Worm (Caenorhabditis elegans) whole organism, midembryonic: Measurements from ENCODE around the gene ugt-46.
"Not testable (repeated sequence)": the region's sequence is repeated elsewhere in the genome, so short reads cannot be mapped to it uniquely, and the experiment has no call there.

Source experiments
- T22C8.4 ChIP-seq: fragments of 200-800 bp; sonication (Bioruptor generic); IDR thresholded peaks from 2 replicates; pipeline ENCODE4 v1.3.6; 2022; ENCODE audit warnings: missing genetic modification characterization, missing compliant biosample characterization
- cog-1 ChIP-seq: sonication (generic microtip); optimal IDR thresholded peaks from 2 replicates; lab custom pipeline; 2016; ENCODE audit warnings: missing genetic modification characterization, missing compliant biosample characterization
- flt-1 ChIP-seq: fragments of 200-800 bp; sonication (Bioruptor generic); IDR thresholded peaks from 2 replicates; pipeline ENCODE4 v1.3.6; 2022; ENCODE audit warnings: missing genetic modification characterization, missing compliant biosample characterization
- klf-2 ChIP-seq: fragments of 200-800 bp; sonication (Bioruptor generic); conservative IDR thresholded peaks from 2 replicates; pipeline ENCODE4 v1.3.6; 2022; ENCODE audit warnings: missing genetic modification reagents, missing genetic modification characterization, missing compliant biosample characterization
- med-1 ChIP-seq: sonication (generic microtip); optimal IDR thresholded peaks from 2 replicates; lab custom pipeline; 2017; ENCODE audit warnings: missing genetic modification characterization, mild to moderate bottlenecking, missing compliant biosample characterization, antibody characterized with exemption, missing genetic modification reagents; ENCODE audit not compliant: insufficient read depth
- ref-1 ChIP-seq: fragments of 200-800 bp; sonication (Bioruptor generic); conservative IDR thresholded peaks from 2 replicates; pipeline ENCODE4 v1.3.6; 2022; ENCODE audit warnings: missing genetic modification reagents, missing genetic modification characterization, missing compliant biosample characterization
- ztf-23 ChIP-seq: fragments of 200-800 bp; sonication (Bioruptor generic); IDR thresholded peaks from 2 replicates; pipeline ENCODE4 v1.3.6; 2022; ENCODE audit warnings: missing genetic modification reagents, missing genetic modification characterization, missing compliant biosample characterization
- ztf-29 ChIP-seq: fragments of 200-800 bp; sonication (Bioruptor generic); IDR thresholded peaks from 2 replicates; pipeline ENCODE4 v1.3.6; 2022; ENCODE audit warnings: missing genetic modification reagents, missing genetic modification characterization, missing compliant biosample characterization

DNA sequence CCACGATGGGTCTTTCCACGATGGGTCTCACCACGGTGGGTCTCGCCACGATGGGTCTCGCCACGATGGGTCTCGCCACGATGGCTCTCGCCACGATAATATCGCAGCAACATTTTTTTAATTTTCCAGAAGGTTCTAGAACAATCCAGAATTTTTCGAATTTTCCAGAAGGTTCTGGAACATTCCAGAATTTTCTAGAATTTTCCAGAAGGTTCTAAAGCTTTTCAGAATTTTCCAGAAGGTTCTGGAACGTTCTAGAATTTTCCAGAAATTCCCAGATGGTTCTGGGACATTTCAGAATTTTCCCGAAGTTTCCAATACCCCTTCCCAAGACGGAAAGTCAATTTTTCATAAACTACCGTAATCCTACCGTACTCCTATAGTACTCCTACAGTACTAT, 13.3 kb downstream of the ugt-46 start:
- not testable (repeated sequence) for TF ChIP-seq ztf-23 (GFP tag; lab: Robert Waterston, UW); ztf-29 (GFP tag; lab: Robert Waterston, UW); med-1 (GFP tag; lab: Kevin White, UChicago); cog-1 (tag; lab: Kevin White, UChicago); T22C8.4 (GFP tag; lab: Robert Waterston, UW); klf-2 (GFP tag; lab: Robert Waterston, UW); ref-1 (GFP tag; lab: Robert Waterston, UW)
- peak; percentile 62; the same call in 1 of the 2 replicates for TF ChIP-seq flt-1 (GFP tag; lab: Robert Waterston, UW)
